Worm (Caenorhabditis elegans) whole organism, L4/young adult: ENCODE data around the gene Y47D7A.17.

ENCODE experiments used
- dao-5 ChIP-seq: sonication (generic microtip); optimal IDR thresholded peaks from 2 replicates; lab custom pipeline; 2016; ENCODE audit warnings: missing genotype, missing genetic modification characterization, moderate library complexity, missing compliant biosample characterization
- him-1 ChIP-seq: sonication (generic microtip); optimal IDR thresholded peaks from 2 replicates; lab custom pipeline; 2016; ENCODE audit warnings: missing genotype, missing genetic modification reagents, missing genetic modification characterization, missing compliant biosample characterization

ce11 chrV:4396257-4396656 is 15.4 kb downstream of the Y47D7A.17 start, which contains the start of gene F13A2.3:
- TF ChIP-seq him-1 (tag; lab: Kevin White, UChicago) (no peak), dao-5 (no peak)
